Worm (Caenorhabditis elegans) whole organism, L3 larva: ENCODE measurements around the gene K03B8.6.

ENCODE experiments used
- aly-2 ChIP-seq: fragments of 150-350 bp; optimal IDR thresholded peaks from 2 replicates; lab custom pipeline; 2014; ENCODE audit warnings: missing biosample characterization, missing genetic modification characterization
- ceh-16 ChIP-seq: sonication (generic microtip); optimal IDR thresholded peaks from 2 replicates; lab custom pipeline; 2017; ENCODE audit warnings: missing biosample characterization, missing genetic modification characterization
- ceh-28 ChIP-seq: fragments of 150-350 bp; optimal IDR thresholded peaks from 2 replicates; lab custom pipeline; 2014; ENCODE audit warnings: missing biosample characterization, missing genetic modification reagents, missing genetic modification characterization
- ceh-82 ChIP-seq: fragments of 150-350 bp; optimal IDR thresholded peaks from 2 replicates; lab custom pipeline; 2014; ENCODE audit warnings: missing biosample characterization, missing genetic modification characterization
- fkh-2 ChIP-seq: fragments of 150-350 bp; optimal IDR thresholded peaks from 2 replicates; lab custom pipeline; 2014; ENCODE audit warnings: missing biosample characterization, missing genetic modification reagents, missing genetic modification characterization
- lin-39 ChIP-seq: fragments of 150-350 bp; optimal IDR thresholded peaks from 2 replicates; lab custom pipeline; 2018; ENCODE audit warnings: missing biosample characterization, missing genetic modification reagents, missing genetic modification characterization
- mdl-1 ChIP-seq: fragments of 150-350 bp; optimal IDR thresholded peaks from 2 replicates; lab custom pipeline; 2014; ENCODE audit warnings: missing biosample characterization, missing genetic modification characterization
- nhr-11 ChIP-seq: fragments of 150-350 bp; optimal IDR thresholded peaks from 2 replicates; lab custom pipeline; 2014; ENCODE audit warnings: missing biosample characterization, missing genetic modification characterization
- nhr-23 ChIP-seq: fragments of 150-350 bp; optimal IDR thresholded peaks from 2 replicates; lab custom pipeline; 2014; ENCODE audit warnings: missing biosample characterization, missing genetic modification reagents, missing genetic modification characterization
- pqm-1 ChIP-seq: fragments of 150-350 bp; optimal IDR thresholded peaks from 2 replicates; lab custom pipeline; 2017; ENCODE audit warnings: missing biosample characterization, missing genetic modification characterization, inconsistent platforms

K03B8.6 gene

DNA sequence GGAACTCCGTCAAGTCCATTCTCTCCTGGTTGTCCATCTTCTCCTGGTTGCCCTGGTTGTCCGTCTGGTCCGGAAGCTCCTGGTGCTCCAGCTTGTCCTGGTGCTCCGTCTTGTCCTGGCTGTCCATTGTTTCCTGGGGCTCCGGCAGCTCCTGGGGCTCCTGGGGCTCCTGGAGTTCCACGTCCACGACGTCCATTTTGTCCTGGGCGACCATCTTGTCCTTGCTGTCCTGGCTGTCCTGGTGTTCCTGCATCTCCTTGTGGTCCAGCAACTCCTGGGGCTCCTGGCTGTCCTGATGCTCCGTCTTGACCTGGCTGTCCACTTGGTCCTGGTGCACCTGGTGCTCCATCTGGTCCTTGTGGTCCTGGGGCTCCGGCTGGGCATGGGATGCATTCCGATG lies 42.0 kb downstream of the K03B8.6 start:
- TF ChIP-seq nhr-23 (tag; lab: Kevin White, UChicago) (no peak), nhr-11 (tag; lab: Kevin White, UChicago) (no peak)

- no peak for TF ChIP-seq fkh-2 (tag; lab: Kevin White, UChicago)
- no peak for TF ChIP-seq ceh-28 (tag; lab: Kevin White, UChicago)
- no peak for TF ChIP-seq lin-39 (tag; lab: Kevin White, UChicago)
- TF ChIP-seq aly-2 (tag; lab: Kevin White, UChicago) = no peak
- TF ChIP-seq mdl-1 (tag; lab: Kevin White, UChicago) = no peak
- TF ChIP-seq ceh-82 (tag; lab: Kevin White, UChicago) = no peak
- TF ChIP-seq ceh-16 (tag; lab: Kevin White, UChicago) = no peak
Measured at ce11 chrV:11450257-11450656, 42.9 kb downstream of the K03B8.6 start, which contains the start of gene col-156. TSS of gene col-156 (minus strand) at chrV:11450357.

- TF ChIP-seq pqm-1 (tag; lab: Kevin White, UChicago) = no peak
Measured at ce11 chrV:11454917-11455316, 47.5 kb downstream of the K03B8.6 start.
